Worm (Caenorhabditis elegans) whole organism, young adult: ENCODE results near the gene C46F2.1.

Experiments used
- C06A6.2 ChIP-seq: fragments of 200-800 bp; sonication (Bioruptor generic); conservative IDR thresholded peaks from 2 replicates; pipeline ENCODE4 v1.3.6; 2022; ENCODE audit warnings: missing genetic modification characterization, missing compliant biosample characterization
- F22D6.2 ChIP-seq: sonication (generic microtip); optimal IDR thresholded peaks from 2 replicates; lab custom pipeline; 2016; ENCODE audit warnings: mild to moderate bottlenecking, missing genetic modification characterization, missing compliant biosample characterization
- F23B12.7 ChIP-seq: sonication (generic microtip); optimal IDR thresholded peaks from 2 replicates; lab custom pipeline; 2017; ENCODE audit warnings: missing genetic modification characterization, mild to moderate bottlenecking, missing compliant biosample characterization, antibody characterized with exemption, moderate library complexity; ENCODE audit not compliant: insufficient read depth
- F39B2.1 ChIP-seq: fragments of 200-800 bp; sonication (Bioruptor generic); IDR thresholded peaks from 2 replicates; pipeline ENCODE4 v1.3.6; 2022; ENCODE audit warnings: missing genetic modification reagents, missing genetic modification characterization, missing compliant biosample characterization
- F49E8.2 ChIP-seq: sonication (generic microtip); optimal IDR thresholded peaks from 3 replicates; lab custom pipeline; 2017; ENCODE audit warnings: missing genetic modification characterization, mild to moderate bottlenecking, missing compliant biosample characterization, antibody characterized with exemption, moderate library complexity; ENCODE audit not compliant: insufficient read depth
- F57C9.4 ChIP-seq: sonication (generic microtip); optimal IDR thresholded peaks from 2 replicates; lab custom pipeline; 2017; ENCODE audit warnings: mild to moderate bottlenecking, missing genetic modification characterization, missing compliant biosample characterization
- K11D2.4 ChIP-seq: fragments of 200-800 bp; sonication (Bioruptor generic); IDR thresholded peaks from 2 replicates; pipeline ENCODE4 v1.3.6; 2022; ENCODE audit warnings: missing genetic modification reagents, missing genetic modification characterization, missing compliant biosample characterization
- T26A5.8 ChIP-seq: sonication (generic microtip); optimal IDR thresholded peaks from 2 replicates; lab custom pipeline; 2016; ENCODE audit warnings: missing genetic modification characterization, missing compliant biosample characterization
- Y95B8A.8 ChIP-seq: fragments of 200-800 bp; sonication (Bioruptor generic); IDR thresholded peaks from 2 replicates; pipeline ENCODE4 v1.3.6; 2022; ENCODE audit warnings: missing genetic modification reagents, missing genetic modification characterization, missing compliant biosample characterization
- ZK185.1 ChIP-seq: sonication (generic microtip); optimal IDR thresholded peaks from 2 replicates; lab custom pipeline; 2016; ENCODE audit warnings: mild to moderate bottlenecking, missing genetic modification characterization, missing compliant biosample characterization; ENCODE audit not compliant: poor library complexity, severe bottlenecking
- ama-1 ChIP-seq, 3 experiments: fragments of 150-350 bp in 1 of 3; sonication (generic microtip) in 2 of 3; optimal IDR thresholded peaks; 2 replicates each; lab custom pipeline; 2014 to 2018; ENCODE audit warnings: missing biosample characterization in 2 of 3, missing genetic modification characterization in 2 of 3, missing genetic modification reagents in 2 of 3
- aptf-2 ChIP-seq: fragments of 200-800 bp; sonication (Bioruptor generic); conservative IDR thresholded peaks from 2 replicates; pipeline ENCODE4 v1.3.6; 2022; ENCODE audit warnings: missing genetic modification reagents, missing genetic modification characterization, missing compliant biosample characterization
- attf-3 ChIP-seq: fragments of 200-800 bp; sonication (Bioruptor generic); conservative IDR thresholded peaks from 2 replicates; pipeline ENCODE4 v1.3.6; 2022; ENCODE audit warnings: missing genetic modification reagents, missing genetic modification characterization, missing compliant biosample characterization
- attf-6 ChIP-seq: fragments of 200-800 bp; sonication (Bioruptor generic); IDR thresholded peaks from 2 replicates; pipeline ENCODE4 v1.3.6; 2022; ENCODE audit warnings: missing genetic modification reagents, missing genetic modification characterization, missing compliant biosample characterization
- bed-2 ChIP-seq: fragments of 200-800 bp; sonication (Bioruptor generic); IDR thresholded peaks from 2 replicates; pipeline ENCODE4 v1.3.6; 2022; ENCODE audit warnings: missing genetic modification reagents, missing genetic modification characterization, missing compliant biosample characterization
- ceh-27 ChIP-seq: fragments of 200-800 bp; sonication (Bioruptor generic); optimal IDR thresholded peaks from 2 replicates; lab custom pipeline; 2018; ENCODE audit warnings: mild to moderate bottlenecking, missing genetic modification characterization, moderate library complexity, missing compliant biosample characterization
- ceh-58 ChIP-seq: fragments of 200-800 bp; sonication (Bioruptor generic); IDR thresholded peaks from 2 replicates; pipeline ENCODE4 v1.3.6; 2022; ENCODE audit warnings: missing genetic modification characterization, missing compliant biosample characterization
- ceh-79 ChIP-seq: sonication (generic microtip); optimal IDR thresholded peaks from 2 replicates; lab custom pipeline; 2017; ENCODE audit warnings: mild to moderate bottlenecking, missing genetic modification characterization, missing compliant biosample characterization
- chd-7 ChIP-seq: sonication (generic microtip); optimal IDR thresholded peaks from 2 replicates; lab custom pipeline; 2016; ENCODE audit warnings: mild to moderate bottlenecking, missing genetic modification characterization, moderate library complexity, missing compliant biosample characterization
- dpff-1 ChIP-seq: sonication (generic microtip); optimal IDR thresholded peaks from 2 replicates; lab custom pipeline; 2017; ENCODE audit warnings: mild to moderate bottlenecking, missing genetic modification characterization, missing compliant biosample characterization
- egl-18 ChIP-seq: fragments of 200-800 bp; sonication (Bioruptor generic); IDR thresholded peaks from 2 replicates; pipeline ENCODE4 v1.3.6; 2022; ENCODE audit warnings: missing genetic modification reagents, missing genetic modification characterization, missing compliant biosample characterization
- ets-4 ChIP-seq: fragments of 200-800 bp; sonication (Bioruptor generic); optimal IDR thresholded peaks from 2 replicates; lab custom pipeline; 2018; ENCODE audit warnings: mild to moderate bottlenecking, missing genetic modification characterization, missing compliant biosample characterization
- fkh-3 ChIP-seq: sonication (generic microtip); optimal IDR thresholded peaks from 2 replicates; lab custom pipeline; 2016; ENCODE audit warnings: mild to moderate bottlenecking, missing genetic modification characterization, missing compliant biosample characterization
- gei-17 ChIP-seq: fragments of 200-800 bp; sonication (Bioruptor generic); optimal IDR thresholded peaks from 2 replicates; lab custom pipeline; 2018; ENCODE audit warnings: mild to moderate bottlenecking, missing genetic modification characterization, missing compliant biosample characterization
- hmg-1.2 ChIP-seq: fragments of 200-800 bp; sonication (Bioruptor generic); IDR thresholded peaks from 2 replicates; pipeline ENCODE4 v1.3.6; 2022; ENCODE audit warnings: missing genetic modification reagents, missing genetic modification characterization, missing compliant biosample characterization
- hmg-20 ChIP-seq: fragments of 200-800 bp; sonication (Bioruptor generic); IDR thresholded peaks from 2 replicates; pipeline ENCODE4 v1.3.6; 2022; ENCODE audit warnings: missing genetic modification reagents, missing genetic modification characterization, missing compliant biosample characterization
- lin-26 ChIP-seq: fragments of 200-800 bp; sonication (Bioruptor generic); IDR thresholded peaks from 2 replicates; pipeline ENCODE4 v1.3.6; 2022; ENCODE audit warnings: missing genetic modification reagents, missing genetic modification characterization, missing compliant biosample characterization
- lin-40 ChIP-seq: sonication (generic microtip); optimal IDR thresholded peaks from 2 replicates; lab custom pipeline; 2016; ENCODE audit warnings: missing genetic modification characterization, mild to moderate bottlenecking, missing compliant biosample characterization, missing genotype, missing genetic modification reagents
- lsl-1 ChIP-seq: fragments of 200-800 bp; sonication (Bioruptor generic); optimal IDR thresholded peaks from 2 replicates; lab custom pipeline; 2018; ENCODE audit warnings: mild to moderate bottlenecking, missing genetic modification characterization, moderate library complexity, missing compliant biosample characterization
- mxl-1 ChIP-seq: sonication (generic microtip); optimal IDR thresholded peaks from 2 replicates; lab custom pipeline; 2016; ENCODE audit warnings: missing genetic modification characterization, missing compliant biosample characterization
- nfyb-1 ChIP-seq: fragments of 200-800 bp; sonication (Bioruptor generic); IDR thresholded peaks from 2 replicates; pipeline ENCODE4 v1.3.6; 2022; ENCODE audit warnings: missing genetic modification reagents, missing genetic modification characterization, missing compliant biosample characterization
- nhr-179 ChIP-seq: sonication (generic microtip); optimal IDR thresholded peaks from 2 replicates; lab custom pipeline; 2016; ENCODE audit warnings: mild to moderate bottlenecking, missing genetic modification characterization, missing compliant biosample characterization
- nhr-80 ChIP-seq: sonication (generic microtip); optimal IDR thresholded peaks from 2 replicates; lab custom pipeline; 2016; ENCODE audit warnings: missing genetic modification characterization, missing compliant biosample characterization
- rec-8 ChIP-seq, 2 experiments: sonication (generic microtip); optimal IDR thresholded peaks; 2 replicates each; lab custom pipeline; 2016; ENCODE audit warnings: mild to moderate bottlenecking in 2 of 2, missing genetic modification characterization in 2 of 2, missing genetic modification reagents in 2 of 2, missing genotype in 2 of 2, missing biosample characterization in 1 of 2, missing compliant biosample characterization in 1 of 2, moderate library complexity in 1 of 2
- rpc-1 ChIP-seq, 2 experiments: fragments of 150-350 bp in 1 of 2; sonication (generic microtip) in 1 of 2; optimal IDR thresholded peaks; 2 replicates each; lab custom pipeline; 2014 to 2018; ENCODE audit warnings: missing biosample characterization in 1 of 2, missing genetic modification characterization in 1 of 2, missing genetic modification reagents in 1 of 2, missing genotype in 1 of 2
- sdz-38 ChIP-seq: sonication (generic microtip); optimal IDR thresholded peaks from 2 replicates; lab custom pipeline; 2016; ENCODE audit warnings: missing genotype, missing genetic modification characterization, missing compliant biosample characterization
- sea-2 ChIP-seq: fragments of 200-800 bp; sonication (Bioruptor generic); IDR thresholded peaks from 2 replicates; pipeline ENCODE4 v1.3.6; 2022; ENCODE audit warnings: missing genetic modification characterization, missing compliant biosample characterization
- snpc-4 ChIP-seq, 5 experiments: fragments of 150-350 bp in 1 of 5; sonication (generic microtip) in 4 of 5; optimal IDR thresholded peaks; 2 replicates each; lab custom pipeline; 2014 to 2018; ENCODE audit warnings: missing genetic modification characterization in 5 of 5, missing biosample characterization in 3 of 5, antibody characterized with exemption in 2 of 5, mild to moderate bottlenecking in 2 of 5, missing compliant biosample characterization in 2 of 5, missing genotype in 2 of 5, moderate library complexity in 2 of 5, missing genetic modification reagents in 1 of 5
- unc-62 ChIP-seq: fragments of 150-350 bp; optimal IDR thresholded peaks from 2 replicates; lab custom pipeline; 2014; ENCODE audit warnings: missing biosample characterization, missing genetic modification reagents, missing genetic modification characterization
- ztf-18 ChIP-seq: sonication (generic microtip); optimal IDR thresholded peaks from 2 replicates; lab custom pipeline; 2016; ENCODE audit warnings: missing genotype, mild to moderate bottlenecking, missing genetic modification characterization, missing compliant biosample characterization
- ztf-28 ChIP-seq: fragments of 200-800 bp; sonication (Bioruptor generic); IDR thresholded peaks from 2 replicates; pipeline ENCODE4 v1.3.6; 2022; ENCODE audit warnings: missing genetic modification reagents, missing genetic modification characterization, missing compliant biosample characterization
- ztf-6 ChIP-seq: fragments of 200-800 bp; sonication (Bioruptor generic); IDR thresholded peaks from 2 replicates; pipeline ENCODE4 v1.3.6; 2022; ENCODE audit warnings: missing genetic modification reagents, missing genetic modification characterization, missing compliant biosample characterization

Gene C46F2.1

DNA sequence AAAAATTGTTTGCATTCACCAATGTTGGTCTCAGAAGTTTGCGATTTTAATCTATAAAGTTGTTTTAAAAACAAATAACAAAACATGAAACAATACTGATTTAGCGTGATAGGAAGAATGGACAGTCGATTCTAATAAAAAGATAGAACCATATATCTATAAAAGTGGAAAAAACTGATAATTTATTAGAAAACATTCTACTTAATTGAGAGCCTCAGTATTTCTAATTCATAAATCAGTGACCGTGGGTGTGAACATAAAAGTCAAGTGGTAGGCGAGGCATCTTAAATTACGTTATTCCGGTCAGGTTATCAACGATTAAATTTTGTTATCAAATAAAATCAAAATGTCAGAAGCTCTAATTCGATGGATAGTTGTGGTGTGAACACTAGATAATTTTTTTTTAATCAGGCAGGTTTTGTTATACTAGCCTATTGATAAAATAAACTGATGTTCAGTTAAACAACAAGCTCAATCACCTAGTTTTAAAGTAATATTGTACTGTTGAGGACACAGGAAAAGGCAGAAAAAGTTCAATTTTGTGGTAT is 21.0 kb downstream of the C46F2.1 start, which contains the start of gene catp-5:
Gene catp-5, minus strand, starts transcription at position 51 of the 548 bp plus-strand sequence.
- TF ChIP-seq lin-26 (no peak), nhr-80 (tag; lab: Kevin White, UChicago) (peak; percentile 49)

DNA sequence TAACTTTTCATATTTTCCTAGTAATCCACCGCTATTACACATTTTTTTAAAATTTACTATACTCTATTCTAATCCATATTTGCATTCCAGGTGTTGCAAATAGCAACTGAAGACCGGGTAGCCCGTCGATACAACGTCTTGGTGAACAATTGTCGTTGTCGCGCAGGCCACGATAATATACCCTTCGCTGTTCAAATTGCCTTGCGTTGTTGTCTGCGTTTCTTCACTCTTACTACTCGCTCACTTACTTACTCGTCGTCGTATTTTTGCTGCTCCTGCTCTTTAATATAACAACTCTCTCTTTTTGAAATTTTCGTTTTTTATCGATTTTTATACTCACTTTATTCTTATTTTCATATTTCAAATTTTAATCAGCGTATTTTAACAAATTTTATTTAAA is 26.1 kb downstream of the C46F2.1 start, which contains the start of gene K07E3.2:
Gene K07E3.2, plus strand, starts transcription at position 400 of the 400 bp plus-strand sequence.
- TF ChIP-seq attf-6 (GFP tag; lab: Robert Waterston, UW) (no peak), bed-2 (GFP tag; lab: Robert Waterston, UW) (no peak), snpc-4 (GFP tag; optimal IDR thresholded peaks at IDR 0.05; lab: Kevin White, UChicago) (no peak), snpc-4 (tag; optimal IDR thresholded peaks at IDR 0.05; lab: Kevin White, UChicago) (no peak), nhr-179 (tag; lab: Kevin White, UChicago) (no peak), ets-4 (no peak), mxl-1 (no peak), egl-18 (GFP tag; lab: Robert Waterston, UW) (no peak), F23B12.7 (no peak), F49E8.2 (no peak), ceh-58 (GFP tag; lab: Robert Waterston, UW) (no peak), hmg-20 (GFP tag; lab: Robert Waterston, UW) (no peak), ceh-27 (GFP tag; lab: Kevin White, UChicago) (no peak), gei-17 (GFP tag; lab: Kevin White, UChicago) (peak; percentile 40), ztf-28 (no peak), lsl-1 (GFP tag; lab: Kevin White, UChicago) (no peak), ztf-18 (tag; lab: Kevin White, UChicago) (no peak), nfyb-1 (no peak), fkh-3 (no peak), unc-62 (no peak), F22D6.2 (tag; lab: Kevin White, UChicago) (no peak), Y95B8A.8 (GFP tag; lab: Robert Waterston, UW) (no peak), nhr-80 (tag; lab: Kevin White, UChicago) (peak; percentile 8), K11D2.4 (GFP tag; lab: Robert Waterston, UW) (no peak), ama-1 (optimal IDR thresholded peaks at IDR 0.05; lab: Kevin White, UChicago) (no peak), ama-1 (GFP tag; optimal IDR thresholded peaks at IDR 0.05; lab: Kevin White, UChicago) (no peak), ZK185.1 (tag; lab: Kevin White, UChicago) (peak; percentile 23), attf-3 (GFP tag; lab: Robert Waterston, UW) (no peak), lin-40 (tag; lab: Kevin White, UChicago) (peak; percentile 57), rpc-1 (optimal IDR thresholded peaks at IDR 0.05; lab: Kevin White, UChicago) (no peak), rpc-1 (tag; optimal IDR thresholded peaks at IDR 0.05; lab: Kevin White, UChicago) (no peak), T26A5.8 (no peak), F57C9.4 (tag; lab: Kevin White, UChicago) (no peak), ztf-6 (no peak), dpff-1 (tag; lab: Kevin White, UChicago) (no peak), aptf-2 (GFP tag; lab: Robert Waterston, UW) (no peak), C06A6.2 (no peak), F39B2.1 (GFP tag; lab: Robert Waterston, UW) (no peak), hmg-1.2 (GFP tag; lab: Robert Waterston, UW) (peak; percentile 63; the same call in 1 of the 2 replicates), ceh-79 (tag; lab: Kevin White, UChicago) (no peak), chd-7 (tag; lab: Kevin White, UChicago) (no peak), rec-8 (tag; optimal IDR thresholded peaks at IDR 0.05; lab: Kevin White, UChicago) (no peak), sdz-38 (tag; lab: Kevin White, UChicago) (no peak), sea-2 (no peak)
